Fruit fly (Drosophila melanogaster): ENCODE measurements around the gene CG6959.

The CG6959 gene

DNA sequence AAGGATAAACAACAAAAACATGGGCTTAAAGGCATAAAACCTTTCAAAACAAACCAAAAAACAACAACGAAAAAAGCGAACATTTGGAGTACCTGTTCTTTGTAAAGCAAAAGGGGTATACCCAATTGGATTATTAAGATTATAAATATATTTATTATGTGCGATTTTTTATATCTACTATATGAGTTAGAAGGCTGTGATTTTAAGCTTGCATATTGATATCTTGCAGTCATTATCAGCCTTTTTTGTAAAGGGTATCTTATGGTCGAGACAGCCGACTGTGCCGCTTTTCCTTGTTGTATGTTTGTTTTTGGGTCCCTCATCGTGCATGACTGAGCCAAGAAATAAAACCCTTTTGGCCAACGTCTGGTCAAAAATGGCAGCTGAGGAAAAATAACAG is 3.4 kb upstream of the CG6959 start:
- TF ChIP-seq fd59A (GFP tag; optimal IDR thresholded peaks at IDR 0.05) (no peak), Blimp-1 (GFP tag; optimal IDR thresholded peaks at IDR 0.05) (peak; percentile 49), Hr39 (GFP tag; optimal IDR thresholded peaks at IDR 0.05) (peak; percentile 35), cyc (GFP tag; optimal IDR thresholded peaks at IDR 0.05) (peak; percentile 76), Eip93F (GFP tag; optimal IDR thresholded peaks at IDR 0.05) (peak; percentile 60), topi (GFP tag; optimal IDR thresholded peaks at IDR 0.05) (peak; percentile 69), Eip75B (GFP tag; optimal IDR thresholded peaks at IDR 0.05) (peak; percentile 63), CG6792 (GFP tag; optimal IDR thresholded peaks at IDR 0.05) (peak; percentile 61), OdsH (GFP tag; optimal IDR thresholded peaks at IDR 0.05) (peak; percentile 36), CG32006 (GFP tag; optimal IDR thresholded peaks at IDR 0.05) (no peak), Hr4 (GFP tag; optimal IDR thresholded peaks at IDR 0.05) (no peak), Sox102F (GFP tag; optimal IDR thresholded peaks at IDR 0.05) (peak; percentile 53), net (GFP tag; optimal IDR thresholded peaks at IDR 0.05) (peak; percentile 1), Sox15 (GFP tag; optimal IDR thresholded peaks at IDR 0.05) (no peak), pdm3 (GFP tag; optimal IDR thresholded peaks at IDR 0.05) (no peak), CG6276 (GFP tag; optimal IDR thresholded peaks at IDR 0.05) (no peak), acj6 (GFP tag; optimal IDR thresholded peaks at IDR 0.05) (peak; percentile 43), CG11294 (GFP tag; IDR thresholded peaks at IDR 0.05) (no peak), CG6854 (GFP tag; optimal IDR thresholded peaks at IDR 0.05) (peak; percentile 33), fd85E (GFP tag; optimal IDR thresholded peaks at IDR 0.05) (peak; percentile 1), Sox14 (GFP tag; optimal IDR thresholded peaks at IDR 0.05) (no peak), CG6163 (GFP tag; IDR thresholded peaks at IDR 0.05) (peak; percentile 45; the same call in 2 of the 3 replicates), Eip78C (GFP tag) (peak; percentile 57), Smox (GFP tag; optimal IDR thresholded peaks at IDR 0.05) (peak; percentile 26), CG31627 (GFP tag; optimal IDR thresholded peaks at IDR 0.05) (no peak), Gug (GFP tag; IDR thresholded peaks at IDR 0.05) (no peak), CG4318 (GFP tag; optimal IDR thresholded peaks at IDR 0.05) (no peak), Hr38 (GFP tag; optimal IDR thresholded peaks at IDR 0.05) (no peak), CG16779 (tag; optimal IDR thresholded peaks at IDR 0.05) (no peak), achi (GFP tag; optimal IDR thresholded peaks at IDR 0.05) (peak; percentile 38), Met (GFP tag; optimal IDR thresholded peaks at IDR 0.05) (peak; percentile 56), Ets96B (tag; optimal IDR thresholded peaks at IDR 0.05) (peak; percentile 18), CG11762 (GFP tag; optimal IDR thresholded peaks at IDR 0.05; ENCODE audit: insufficient read depth) (peak; percentile 53), CG8319 (GFP tag; optimal IDR thresholded peaks at IDR 0.05) (peak; percentile 25), dsx (GFP tag; optimal IDR thresholded peaks at IDR 0.05; ENCODE audit: poor library complexity, severe bottlenecking) (no peak), eg (GFP tag; IDR thresholded peaks at IDR 0.05) (no peak), esn (GFP tag; optimal IDR thresholded peaks at IDR 0.05) (peak; percentile 77), Ets21C (GFP tag; optimal IDR thresholded peaks at IDR 0.05) (peak; percentile 15), dac (GFP tag; optimal IDR thresholded peaks at IDR 0.05) (no peak), vri (GFP tag; optimal IDR thresholded peaks at IDR 0.05) (peak; percentile 30), CG10631 (GFP tag; optimal IDR thresholded peaks at IDR 0.05) (peak; percentile 56), CG3032 (tag; optimal IDR thresholded peaks at IDR 0.05) (peak; percentile 18), CG15336 (GFP tag; IDR thresholded peaks at IDR 0.05) (0 out of 2 replicates have a peak, but pooled peaks have one; percentile 32), svp (GFP tag) (peak; percentile 78), CG11902 (GFP tag; optimal IDR thresholded peaks at IDR 0.05) (peak; percentile 60), salr (GFP tag; optimal IDR thresholded peaks at IDR 0.05) (no peak), CG10669 (GFP tag; optimal IDR thresholded peaks at IDR 0.05) (peak; percentile 34), CG1621 (tag; optimal IDR thresholded peaks at IDR 0.05) (no peak), spab (GFP tag; optimal IDR thresholded peaks at IDR 0.05) (peak; percentile 18), ss (GFP tag; optimal IDR thresholded peaks at IDR 0.05) (no peak), CG34406 (GFP tag; optimal IDR thresholded peaks at IDR 0.05) (peak; percentile 44), lz (GFP tag; optimal IDR thresholded peaks at IDR 0.05) (peak; percentile 56), CG9139 (GFP tag; optimal IDR thresholded peaks at IDR 0.05) (no peak)

Measured in whole organism, prepupa.